Worm (Caenorhabditis elegans) whole organism, L1 larva: ENCODE measurements around the gene F48B9.8.

Experiments used
- aha-1 ChIP-seq: fragments of 150-350 bp; optimal IDR thresholded peaks from 2 replicates; lab custom pipeline; 2014; ENCODE audit warnings: missing biosample characterization, missing genetic modification characterization
- ama-1 ChIP-seq: fragments of 150-350 bp; optimal IDR thresholded peaks from 2 replicates; lab custom pipeline; 2014
- ceh-90 ChIP-seq: sonication (generic microtip); optimal IDR thresholded peaks from 2 replicates; lab custom pipeline; 2016; ENCODE audit warnings: missing genetic modification characterization, missing compliant biosample characterization
- efl-1 ChIP-seq, 4 experiments: fragments of 150-350 bp; optimal IDR thresholded peaks in 3 of 4; peaks in 1 of 4; 1 replicate in 1 of 4; 2 replicates in 3 of 4; lab custom pipeline; 2014; ENCODE audit warnings: missing biosample characterization in 2 of 4, missing genetic modification characterization in 2 of 4, missing genetic modification reagents in 2 of 4
- elt-3 ChIP-seq, 6 experiments: fragments of 150-350 bp in 1 of 6; sonication (generic microtip); optimal IDR thresholded peaks; 2 replicates each; lab custom pipeline; 2017 to 2018; ENCODE audit warnings: missing biosample characterization in 6 of 6, missing genetic modification characterization in 6 of 6, inconsistent platforms in 1 of 6
- lin-39 ChIP-seq: fragments of 150-350 bp; optimal IDR thresholded peaks from 2 replicates; lab custom pipeline; 2014; ENCODE audit warnings: missing biosample characterization, missing genetic modification reagents, missing genetic modification characterization
- lir-3 ChIP-seq: sonication (generic microtip); optimal IDR thresholded peaks from 2 replicates; lab custom pipeline; 2016; ENCODE audit warnings: mild to moderate bottlenecking, missing genetic modification characterization, moderate library complexity, missing compliant biosample characterization; ENCODE audit not compliant: poor library complexity
- snpc-4 ChIP-seq: fragments of 150-350 bp; optimal IDR thresholded peaks from 2 replicates; lab custom pipeline; 2014; ENCODE audit warnings: missing biosample characterization, missing genetic modification characterization
- sox-4 ChIP-seq: sonication (generic microtip); optimal IDR thresholded peaks from 2 replicates; lab custom pipeline; 2016; ENCODE audit warnings: missing genetic modification characterization, missing compliant biosample characterization
- sptf-1 ChIP-seq: fragments of 150-350 bp; optimal IDR thresholded peaks from 2 replicates; lab custom pipeline; 2014; ENCODE audit warnings: missing biosample characterization, missing genetic modification characterization
- unc-62 ChIP-seq: fragments of 150-350 bp; optimal IDR thresholded peaks from 2 replicates; lab custom pipeline; 2014; ENCODE audit warnings: missing biosample characterization, missing genetic modification reagents, missing genetic modification characterization
- vab-15 ChIP-seq: sonication (generic microtip); optimal IDR thresholded peaks from 2 replicates; lab custom pipeline; 2017; ENCODE audit warnings: missing genotype, mild to moderate bottlenecking, missing genetic modification characterization, missing compliant biosample characterization
- zag-1 ChIP-seq: fragments of 150-350 bp; optimal IDR thresholded peaks from 2 replicates; lab custom pipeline; 2014; ENCODE audit warnings: missing biosample characterization, missing genetic modification characterization
- ztf-11 ChIP-seq, 2 experiments: sonication (generic microtip); optimal IDR thresholded peaks; 2 replicates each; lab custom pipeline; 2016 to 2017; ENCODE audit warnings: missing genetic modification characterization in 2 of 2, missing biosample characterization in 1 of 2, missing compliant biosample characterization in 1 of 2

- TF ChIP-seq ceh-90 (tag; lab: Kevin White, UChicago) (no peak), vab-15 (tag; lab: Kevin White, UChicago) (no peak), lir-3 (tag; lab: Kevin White, UChicago) (no peak), elt-3 (tag; optimal IDR thresholded peaks at IDR 0.05; lab: Kevin White, UChicago) (no peak), sptf-1 (tag; lab: Kevin White, UChicago) (no peak), ztf-11 (tag; optimal IDR thresholded peaks at IDR 0.05; lab: Kevin White, UChicago) (no peak), aha-1 (tag; lab: Kevin White, UChicago) (no peak), unc-62 (no peak), snpc-4 (tag; lab: Kevin White, UChicago) (no peak), sox-4 (tag; lab: Kevin White, UChicago) (no peak), zag-1 (tag; lab: Kevin White, UChicago) (no peak), ama-1 (lab: Kevin White, UChicago) (no peak), efl-1 (optimal IDR thresholded peaks at IDR 0.05; lab: Kevin White, UChicago) (no peak), efl-1 (GFP tag; optimal IDR thresholded peaks at IDR 0.05 in 1 of 2; lab: Kevin White, UChicago) (no peak), lin-39 (tag; lab: Kevin White, UChicago) (no peak)
Measured at ce11 chrX:2145629-2146028, 30.6 kb downstream of the F48B9.8 start, which contains the start of gene dpy-3.
